Fruit fly (Drosophila melanogaster) whole organism: ENCODE measurements around the gene fd3F.
"Not testable (repeated sequence)": the region's sequence is repeated elsewhere in the genome, so short reads cannot be mapped to it uniquely, and the experiment has no call there.

Source experiments
- CG8478 ChIP-seq: fragments of >200 bp; optimal IDR thresholded peaks from 2 replicates; lab custom pipeline; 2018; ENCODE audit warnings: inconsistent platforms
- Dll ChIP-seq: fragments of >200 bp; optimal IDR thresholded peaks from 2 replicates; lab custom pipeline; 2017
- EcR ChIP-seq, 2 experiments: fragments of >200 bp; optimal IDR thresholded peaks; 2 replicates each; lab custom pipeline; 2017; ENCODE audit warnings: missing biosample characterization in 2 of 2, missing genetic modification characterization in 2 of 2, missing genetic modification reagents in 2 of 2
- pan ChIP-seq: fragments of >200 bp; optimal IDR thresholded peaks from 2 replicates; lab custom pipeline; 2017
- psq ChIP-seq: fragments of >200 bp; optimal IDR thresholded peaks from 2 replicates; lab custom pipeline; 2017
- usp ChIP-seq: fragments of >200 bp; optimal IDR thresholded peaks from 2 replicates; lab custom pipeline; 2017; ENCODE audit warnings: missing biosample characterization, missing genetic modification characterization, mixed read lengths

Gene fd3F

DNA sequence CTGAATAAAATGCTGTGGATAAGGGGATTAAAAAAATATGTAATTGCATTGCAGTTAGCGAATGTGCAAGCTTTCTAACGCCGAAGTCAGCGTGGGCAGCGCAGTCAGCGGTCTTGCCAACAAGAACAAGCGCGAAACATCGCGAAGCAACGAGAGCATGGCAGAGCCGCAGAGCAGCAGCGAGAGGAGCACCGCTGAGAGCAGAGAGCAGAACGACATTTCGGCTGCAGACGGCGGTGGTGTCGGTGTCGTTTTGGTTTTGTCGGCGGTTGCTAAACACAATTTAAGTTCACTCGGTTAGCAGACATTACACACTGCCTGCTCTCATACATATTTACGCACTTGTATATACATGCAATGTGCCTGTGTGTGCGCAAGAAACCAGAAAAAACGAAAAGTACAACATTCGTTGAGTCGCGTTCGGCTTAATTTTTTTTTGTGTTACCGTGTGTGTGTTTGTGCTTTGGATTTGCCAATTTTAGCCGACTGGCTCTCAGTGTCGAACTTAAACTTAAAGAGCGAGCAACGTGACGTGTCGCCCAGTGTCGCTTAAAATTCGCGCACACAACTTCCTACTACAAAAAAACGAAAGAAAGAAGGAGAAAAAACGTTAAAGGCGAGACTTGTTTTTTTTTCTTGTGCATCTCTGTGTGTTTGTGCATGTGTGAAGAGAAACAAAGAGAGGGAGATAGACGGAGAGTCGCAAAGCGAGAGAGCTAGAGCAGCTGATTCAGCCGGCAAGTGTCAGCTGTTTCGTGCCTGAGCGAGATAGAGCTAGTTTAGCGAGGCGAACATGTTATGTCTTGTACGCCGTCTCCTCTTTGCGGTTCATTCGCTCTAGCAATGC, 26.1 kb upstream of the fd3F start:
- TF ChIP-seq CG8478 (lab: Kevin White, UChicago) = no peak
- no peak for TF ChIP-seq Dll
- TF ChIP-seq EcR (GFP tag; optimal IDR thresholded peaks at IDR 0.05; lab: Kevin White, UChicago) = no peak
- no peak for TF ChIP-seq psq (lab: Kevin White, UChicago)
- no peak for TF ChIP-seq pan
- no peak for TF ChIP-seq usp

DNA sequence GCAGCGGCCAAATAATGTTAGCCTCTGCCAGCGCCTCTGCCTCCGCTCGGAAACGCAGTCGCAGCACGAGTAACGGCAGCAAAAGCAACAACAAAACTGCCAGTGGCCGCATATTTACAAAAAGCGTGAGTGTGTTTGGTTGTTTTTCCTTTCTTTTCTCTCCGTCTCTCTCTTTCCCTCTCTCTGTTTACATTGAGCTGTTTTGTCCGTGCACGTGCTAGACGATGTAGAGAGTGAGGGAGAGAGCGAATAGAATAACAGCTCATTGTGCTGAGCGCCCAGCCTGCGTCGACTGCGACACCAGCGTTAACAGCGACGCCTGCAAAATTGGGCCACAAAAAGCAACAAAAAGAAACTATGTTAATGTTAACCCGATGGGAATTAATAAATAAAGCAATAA, 24.9 kb upstream of the fd3F start:
- no peak for TF ChIP-seq CG8478 (lab: Kevin White, UChicago)
- TF ChIP-seq pan = no peak
- TF ChIP-seq Dll = peak; percentile 48

DNA sequence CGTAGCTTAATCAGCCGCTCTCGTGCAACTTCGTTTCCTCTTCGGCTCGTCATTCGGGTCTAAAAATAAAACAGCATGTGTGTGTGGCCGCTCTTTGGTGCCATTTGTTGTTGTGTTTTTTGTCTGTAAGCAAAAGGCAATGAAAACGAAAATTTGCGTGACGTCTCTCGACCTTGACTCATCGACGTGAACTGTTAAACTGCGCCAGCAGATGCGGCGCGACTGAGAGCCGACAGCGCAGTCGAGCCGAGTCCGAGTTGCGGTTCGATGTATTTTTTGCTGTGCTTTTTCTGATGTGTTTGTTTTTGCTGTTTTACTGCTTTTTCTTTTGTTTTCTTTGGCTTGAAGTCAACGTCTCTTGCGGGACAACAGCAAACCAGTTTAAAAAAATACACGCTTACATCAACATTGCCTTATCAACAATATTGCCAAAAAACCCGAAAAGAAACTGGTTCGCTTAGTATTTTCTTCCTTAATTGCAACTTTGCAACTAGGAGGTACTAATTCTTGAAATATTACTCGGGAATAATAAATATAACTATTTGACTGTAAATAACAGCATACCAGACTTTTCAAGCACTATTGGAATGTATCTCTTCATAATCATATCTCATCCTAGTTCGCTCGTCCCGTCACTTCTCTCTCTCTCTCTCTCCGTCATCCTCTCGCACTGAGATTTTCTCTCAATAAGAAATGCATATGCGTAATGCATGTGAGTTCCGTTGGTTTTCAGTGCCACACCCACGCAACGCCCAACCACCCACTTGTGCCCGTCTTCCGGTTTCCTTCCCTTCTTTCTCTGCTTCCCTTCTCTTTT, 23.8 kb upstream of the fd3F start:
- TF ChIP-seq usp (no peak), psq (lab: Kevin White, UChicago) (no peak), Dll (peak; percentile 24), pan (no peak), CG8478 (lab: Kevin White, UChicago) (no peak), EcR (GFP tag; optimal IDR thresholded peaks at IDR 0.05; lab: Kevin White, UChicago) (peak in 1 of 2 experiments; percentile 82)

DNA sequence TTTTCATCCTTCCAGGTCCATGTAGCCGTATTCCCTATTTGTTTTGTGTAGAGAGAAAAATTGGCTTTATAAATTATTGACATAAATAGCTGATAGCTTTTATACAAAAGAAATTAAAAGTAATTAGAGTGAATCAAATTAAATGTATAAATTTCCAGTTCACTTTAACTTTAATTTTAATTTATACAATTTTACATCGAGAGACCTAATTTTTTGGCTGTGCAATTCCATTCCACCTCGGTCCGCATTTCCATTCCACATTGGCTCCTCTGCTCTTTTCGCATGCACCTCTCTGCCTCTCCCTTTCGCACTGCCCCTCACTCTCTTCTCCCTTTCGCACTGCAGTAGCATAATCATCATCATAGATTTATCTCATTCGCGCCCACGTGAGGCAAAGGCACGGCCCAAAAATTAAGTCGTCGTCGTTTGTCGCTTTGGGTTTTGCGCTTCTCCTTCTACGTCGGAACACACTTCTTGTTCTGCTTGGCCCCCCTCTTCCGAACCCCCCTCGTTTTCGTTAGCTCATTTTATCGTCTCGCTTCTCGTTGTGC, 23.1 kb upstream of the fd3F start:
- TF ChIP-seq Dll (no peak), CG8478 (lab: Kevin White, UChicago) (no peak), pan (no peak), EcR (GFP tag; optimal IDR thresholded peaks at IDR 0.05; lab: Kevin White, UChicago) (no peak), usp (no peak), psq (lab: Kevin White, UChicago) (no peak)

DNA sequence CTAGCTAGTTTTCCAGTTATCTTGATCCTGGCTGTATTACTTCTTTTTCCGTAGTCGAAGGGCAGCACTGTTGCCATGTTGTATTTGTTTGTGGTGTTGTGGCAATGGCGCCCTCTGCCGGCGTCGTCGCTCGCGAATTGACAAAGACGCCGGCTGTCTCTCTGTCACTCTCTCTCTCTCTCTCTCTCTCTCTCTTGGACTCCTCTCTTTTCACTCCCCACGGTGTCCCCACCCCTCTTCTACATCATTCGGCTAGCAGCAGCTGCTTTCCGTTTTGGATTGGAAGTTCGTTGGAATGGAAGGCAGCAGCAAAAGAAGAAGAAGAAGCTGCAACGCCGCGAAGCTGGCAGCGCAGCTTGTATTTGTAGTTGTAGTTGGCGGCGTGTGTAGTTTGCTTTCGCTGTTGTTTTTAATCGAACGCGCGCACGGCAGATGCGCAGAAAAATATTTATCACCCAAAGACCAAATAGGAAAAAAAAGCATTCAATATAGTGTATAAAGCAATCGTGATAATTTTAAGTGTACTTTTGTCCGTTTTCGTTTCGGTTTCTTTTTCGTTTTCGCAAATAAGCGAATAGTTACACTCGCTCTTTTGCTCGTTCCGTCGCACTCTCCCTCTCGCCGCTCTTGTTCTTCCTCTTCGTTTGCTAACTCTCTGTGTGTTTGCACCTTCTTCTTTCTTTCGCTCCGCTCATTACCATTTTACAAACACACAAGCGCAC, 22.3 kb upstream of the fd3F start:
- peak; percentile 74 for TF ChIP-seq Dll
- no peak for TF ChIP-seq CG8478 (lab: Kevin White, UChicago)

DNA sequence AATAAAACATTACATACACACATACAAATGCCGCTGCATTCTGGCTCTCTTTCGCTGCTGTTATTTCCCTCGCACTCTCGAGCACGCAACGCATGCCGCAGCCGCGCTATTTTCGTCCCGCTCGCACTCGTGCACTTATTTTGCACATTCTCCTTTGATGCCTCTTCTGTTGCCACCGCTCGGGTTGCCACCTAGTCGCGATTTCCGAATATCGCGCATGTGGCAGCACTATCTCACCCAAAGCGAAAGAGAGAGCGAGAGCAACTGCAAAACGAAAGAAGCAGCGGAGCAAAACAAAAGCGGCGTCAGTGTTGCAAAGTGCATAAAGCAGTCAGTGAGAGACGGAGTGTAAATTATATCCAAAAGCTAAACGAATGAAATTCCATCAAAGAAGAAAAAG, 21.2 kb upstream of the fd3F start:
- TF ChIP-seq Dll (no peak), psq (lab: Kevin White, UChicago) (peak; percentile 58), CG8478 (lab: Kevin White, UChicago) (peak; percentile 64), usp (no peak), EcR (GFP tag; optimal IDR thresholded peaks at IDR 0.05; lab: Kevin White, UChicago) (no peak)

DNA sequence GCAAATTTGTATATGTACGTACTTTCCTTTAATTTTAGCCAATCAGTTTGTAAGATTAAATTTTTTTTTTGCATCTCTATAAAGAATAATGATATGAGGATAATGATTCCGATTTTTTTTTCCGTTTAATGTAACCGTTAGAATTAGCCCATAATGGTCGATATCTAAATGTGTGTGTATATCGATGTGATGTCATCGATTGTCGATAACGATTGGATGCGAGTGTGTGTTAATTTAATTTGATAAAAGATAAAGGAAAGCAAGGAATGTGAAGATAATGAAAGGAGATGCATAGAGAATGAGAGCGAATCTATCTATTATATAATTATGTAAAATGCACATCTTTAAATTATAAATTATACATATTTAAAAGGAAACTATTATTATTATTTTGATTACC, 13.7 kb upstream of the fd3F start:
- TF ChIP-seq psq (lab: Kevin White, UChicago) = no peak
- TF ChIP-seq EcR (GFP tag; optimal IDR thresholded peaks at IDR 0.05; lab: Kevin White, UChicago) = no peak
- no peak for TF ChIP-seq pan
- TF ChIP-seq CG8478 (lab: Kevin White, UChicago) = no peak

DNA sequence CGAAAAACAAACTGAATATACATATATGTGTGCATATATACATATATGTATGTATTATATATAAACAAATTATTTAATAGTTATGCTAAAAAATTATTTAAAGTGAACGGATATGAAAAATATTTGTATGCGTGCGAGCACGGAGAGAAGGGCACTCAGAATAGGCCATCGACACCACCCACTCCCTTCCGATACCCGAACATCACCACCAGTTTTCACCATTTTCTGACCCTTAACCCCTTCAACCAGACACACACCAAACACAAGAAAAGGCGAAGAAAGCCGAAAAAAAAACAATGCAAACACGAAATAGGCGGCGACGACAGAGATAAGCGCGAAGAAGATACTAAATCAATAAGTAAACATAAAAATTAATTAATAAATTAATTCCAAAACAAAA, 12.8 kb upstream of the fd3F start:
- no peak for TF ChIP-seq pan
- no peak for TF ChIP-seq CG8478 (lab: Kevin White, UChicago)
- no peak for TF ChIP-seq usp
- TF ChIP-seq EcR (GFP tag; optimal IDR thresholded peaks at IDR 0.05; lab: Kevin White, UChicago) = no peak
- TF ChIP-seq psq (lab: Kevin White, UChicago) = no peak
- TF ChIP-seq Dll = no peak

DNA sequence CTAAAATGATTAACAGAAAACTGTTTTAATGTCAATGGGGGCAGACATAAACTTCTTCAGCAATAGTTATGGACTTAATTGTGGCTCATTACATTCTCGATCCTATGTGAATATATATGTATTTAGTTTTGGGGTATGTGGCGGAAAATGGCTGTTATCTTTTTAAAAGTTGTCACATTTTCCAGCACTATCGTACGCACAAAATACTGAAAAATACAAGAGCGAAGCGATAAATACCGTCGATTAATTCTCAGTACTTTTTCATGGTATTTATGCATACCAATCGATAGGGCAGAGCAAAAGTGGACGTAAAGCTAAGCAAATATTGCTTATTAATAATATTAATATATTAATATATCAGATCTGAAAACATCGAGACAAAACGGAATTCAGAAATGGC, 12.3 kb upstream of the fd3F start, which contains the start of gene HIP-R:
HIP-R (plus strand) TSS at position 201 of the 400 bp plus-strand sequence.
- TF ChIP-seq psq (lab: Kevin White, UChicago); EcR (GFP tag; optimal IDR thresholded peaks at IDR 0.05; lab: Kevin White, UChicago); pan: not testable (repeated sequence)

DNA sequence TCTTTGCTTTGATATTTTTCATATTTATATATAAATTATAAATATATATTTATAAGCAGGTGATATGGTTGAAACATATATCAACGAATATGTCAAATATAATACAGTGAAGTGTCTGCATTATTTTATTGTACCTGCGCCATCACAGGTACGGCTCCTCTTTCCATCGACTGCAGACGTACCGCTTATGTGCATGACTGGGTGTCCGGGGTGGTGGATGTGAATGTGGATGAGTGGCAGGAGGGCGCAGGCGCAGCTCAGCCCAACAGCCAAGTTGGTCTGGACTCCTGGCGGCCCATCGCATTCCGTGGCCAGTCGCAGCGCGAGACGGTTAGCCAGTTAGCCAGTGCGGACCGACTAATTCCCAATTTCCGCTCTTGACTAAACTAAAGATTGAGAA, 9.2 kb upstream of the fd3F start, which contains the start of gene Crg-1:
Crg-1 (plus strand) TSS at position 301 of the 400 bp plus-strand sequence.
- TF ChIP-seq EcR (GFP tag; optimal IDR thresholded peaks at IDR 0.05; lab: Kevin White, UChicago); psq (lab: Kevin White, UChicago); CG8478 (lab: Kevin White, UChicago): not testable (repeated sequence)

DNA sequence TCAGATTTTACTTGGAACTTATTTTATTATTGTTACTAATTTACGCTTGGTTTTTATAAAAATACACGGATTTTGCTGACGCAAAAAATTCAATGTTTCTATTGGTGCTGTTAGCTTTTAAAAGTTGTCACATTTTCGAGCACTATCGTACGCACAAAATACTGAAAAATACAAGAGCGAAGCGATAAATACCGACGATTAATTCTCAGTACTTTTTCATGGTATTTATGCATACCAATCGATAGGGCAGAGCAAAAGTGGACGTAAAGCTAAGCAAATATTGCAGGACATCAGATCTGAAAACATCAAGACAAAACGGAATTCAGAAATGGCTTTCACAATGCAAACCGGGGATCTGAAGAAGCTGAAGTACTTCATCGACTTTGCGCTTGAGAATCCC, 3.2 kb upstream of the fd3F start, which contains the start of gene HIP:
HIP (plus strand) TSS at position 232 of the 400 bp plus-strand sequence.
- TF ChIP-seq usp, pan, Dll: not testable (repeated sequence)

DNA sequence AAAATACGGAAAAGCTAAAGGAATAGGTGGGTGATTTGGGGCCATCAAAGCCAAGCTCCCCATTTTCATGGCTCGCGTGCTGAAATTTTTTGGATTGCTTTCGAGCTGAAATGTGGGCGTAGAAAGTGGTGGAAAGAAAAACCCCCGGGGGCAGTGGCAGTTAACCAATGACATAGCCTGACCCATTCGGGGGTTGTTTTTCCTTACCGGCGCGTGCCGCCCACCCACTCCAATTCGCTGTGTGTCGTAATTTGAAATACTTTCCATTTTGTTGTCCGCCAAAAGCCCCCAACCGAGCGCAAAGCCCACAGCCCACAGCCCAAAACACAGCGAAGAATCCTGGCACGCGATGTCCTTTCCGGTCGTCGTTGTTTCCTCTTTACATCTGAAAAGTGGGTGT, 6.4 kb downstream of the fd3F start:
- TF ChIP-seq CG8478 (lab: Kevin White, UChicago) (no peak), pan (no peak), EcR (GFP tag; optimal IDR thresholded peaks at IDR 0.05; lab: Kevin White, UChicago) (no peak), Dll (no peak), usp (no peak), psq (lab: Kevin White, UChicago) (no peak)
